Worm (Caenorhabditis elegans) whole organism, L4/young adult: ENCODE results near the gene C55A6.7.
"Not testable (repeated sequence)": the region's sequence is repeated elsewhere in the genome, so short reads cannot be mapped to it uniquely, and the experiment has no call there.

Experiments
- dao-5 ChIP-seq: sonication (generic microtip); optimal IDR thresholded peaks from 2 replicates; lab custom pipeline; 2016; ENCODE audit warnings: missing genotype, missing genetic modification characterization, moderate library complexity, missing compliant biosample characterization
- him-1 ChIP-seq: sonication (generic microtip); optimal IDR thresholded peaks from 2 replicates; lab custom pipeline; 2016; ENCODE audit warnings: missing genotype, missing genetic modification reagents, missing genetic modification characterization, missing compliant biosample characterization

DNA sequence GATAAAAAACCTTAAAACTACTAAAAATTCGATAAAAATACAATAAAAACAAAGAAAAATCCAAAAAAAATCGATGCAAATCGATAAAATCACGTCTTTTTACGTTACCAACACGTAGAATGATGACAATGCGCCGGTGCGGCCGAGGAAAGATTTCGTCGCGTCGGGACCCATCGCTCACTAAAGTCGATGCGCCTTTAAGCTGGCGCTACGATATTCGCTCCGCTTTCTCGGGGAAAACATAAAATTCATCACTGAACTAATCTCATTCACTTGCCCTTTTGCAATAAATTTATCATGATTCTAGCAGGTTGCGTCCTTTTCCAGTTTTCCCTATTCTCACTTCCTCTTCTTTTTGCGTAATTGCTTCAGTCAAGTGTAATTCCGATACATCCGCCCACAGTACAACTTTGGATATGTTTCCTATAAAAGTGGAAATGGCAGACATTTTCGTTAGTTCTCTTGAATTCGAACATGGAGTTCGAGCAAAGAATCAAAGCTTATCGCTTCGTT, 36.7 kb downstream of the C55A6.7 start, which contains the start of gene col-157:
- not testable (repeated sequence) for TF ChIP-seq dao-5, him-1 (tag; lab: Kevin White, UChicago)
